Fruit fly (Drosophila melanogaster): ENCODE data around the gene CG4597.

Gene CG4597

DNA sequence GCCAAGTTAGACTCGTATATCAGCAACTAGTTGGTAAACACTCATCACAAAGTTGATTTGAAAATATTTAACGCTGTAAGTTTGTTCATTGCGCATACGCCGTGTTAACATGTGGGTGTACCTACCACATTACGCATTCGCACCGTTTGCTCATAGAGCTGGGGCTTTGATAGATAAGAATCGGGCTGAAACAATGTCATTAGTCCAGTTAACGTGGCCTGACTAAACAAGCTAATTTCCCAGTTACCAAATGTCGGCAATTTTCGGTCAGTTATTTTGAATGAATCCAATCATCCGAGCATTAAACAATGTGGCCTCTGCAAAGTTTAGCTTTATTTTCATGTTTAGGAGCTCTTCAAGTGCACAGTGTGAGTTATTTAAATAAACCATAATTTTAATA, at the start of gene CG4597:
Gene CG4597 (plus strand): TSS at position 301 of the 400 bp plus-strand sequence.
- TF ChIP-seq Sox102F (GFP tag; optimal IDR thresholded peaks at IDR 0.05) = no peak
- no peak for TF ChIP-seq fd85E (GFP tag; optimal IDR thresholded peaks at IDR 0.05)
- no peak for TF ChIP-seq cyc (GFP tag; optimal IDR thresholded peaks at IDR 0.05)
- TF ChIP-seq pdm3 (GFP tag; optimal IDR thresholded peaks at IDR 0.05) = no peak
- no peak for TF ChIP-seq eg (GFP tag; IDR thresholded peaks at IDR 0.05)
- no peak for TF ChIP-seq Blimp-1 (GFP tag; optimal IDR thresholded peaks at IDR 0.05)
- no peak for TF ChIP-seq CG15336 (GFP tag; IDR thresholded peaks at IDR 0.05)
- TF ChIP-seq Hr4 (GFP tag; optimal IDR thresholded peaks at IDR 0.05) = no peak
- TF ChIP-seq net (GFP tag; optimal IDR thresholded peaks at IDR 0.05) = no peak
- TF ChIP-seq dac (GFP tag; optimal IDR thresholded peaks at IDR 0.05) = no peak
- no peak for TF ChIP-seq CG7368 (GFP tag; optimal IDR thresholded peaks at IDR 0.05)
- no peak for TF ChIP-seq Ets96B (tag; optimal IDR thresholded peaks at IDR 0.05)
- no peak for TF ChIP-seq CG8632 (GFP tag; optimal IDR thresholded peaks at IDR 0.05)
- no peak for TF ChIP-seq fkh (GFP tag; optimal IDR thresholded peaks at IDR 0.05)

- TF ChIP-seq CG34406 (GFP tag; optimal IDR thresholded peaks at IDR 0.05) (no peak), CG3919 (GFP tag; optimal IDR thresholded peaks at IDR 0.05) (no peak), Ets21C (GFP tag; optimal IDR thresholded peaks at IDR 0.05) (no peak), Eip93F (GFP tag; optimal IDR thresholded peaks at IDR 0.05) (no peak), CG9139 (GFP tag; optimal IDR thresholded peaks at IDR 0.05) (no peak), Met (GFP tag; optimal IDR thresholded peaks at IDR 0.05) (no peak), CG1621 (tag; optimal IDR thresholded peaks at IDR 0.05) (no peak), Smox (GFP tag; optimal IDR thresholded peaks at IDR 0.05) (no peak), CG6808 (GFP tag; optimal IDR thresholded peaks at IDR 0.05) (no peak), CG10631 (GFP tag; optimal IDR thresholded peaks at IDR 0.05) (peak; percentile 26), CG11902 (GFP tag; optimal IDR thresholded peaks at IDR 0.05) (no peak), CG4318 (GFP tag; optimal IDR thresholded peaks at IDR 0.05) (no peak), vri (GFP tag; optimal IDR thresholded peaks at IDR 0.05) (no peak), Hr39 (GFP tag; optimal IDR thresholded peaks at IDR 0.05) (no peak), Hr4 (GFP tag; optimal IDR thresholded peaks at IDR 0.05) (peak; percentile 29), CG3032 (tag; optimal IDR thresholded peaks at IDR 0.05) (no peak), cyc (GFP tag; optimal IDR thresholded peaks at IDR 0.05) (no peak), Ets96B (tag; optimal IDR thresholded peaks at IDR 0.05) (no peak), fd59A (GFP tag; optimal IDR thresholded peaks at IDR 0.05) (peak; percentile 25), Hr38 (GFP tag; optimal IDR thresholded peaks at IDR 0.05) (no peak), CG15336 (GFP tag; IDR thresholded peaks at IDR 0.05) (no peak), CG6854 (GFP tag; optimal IDR thresholded peaks at IDR 0.05) (no peak), Sox14 (GFP tag; optimal IDR thresholded peaks at IDR 0.05) (peak; percentile 15), Sox102F (GFP tag; optimal IDR thresholded peaks at IDR 0.05) (no peak), achi (GFP tag; optimal IDR thresholded peaks at IDR 0.05) (peak; percentile 35), CG8119 (GFP tag; IDR thresholded peaks at IDR 0.05) (peak; percentile 52; the same call in 1 of the 3 replicates), lz (GFP tag; optimal IDR thresholded peaks at IDR 0.05) (no peak), CG7368 (GFP tag; optimal IDR thresholded peaks at IDR 0.05) (no peak), CG6163 (GFP tag; IDR thresholded peaks at IDR 0.05) (no peak; the same call in 2 of the 3 replicates), net (GFP tag; optimal IDR thresholded peaks at IDR 0.05) (peak; percentile 20), CG8319 (GFP tag; optimal IDR thresholded peaks at IDR 0.05) (no peak), acj6 (GFP tag; optimal IDR thresholded peaks at IDR 0.05) (peak; percentile 18), eg (GFP tag; IDR thresholded peaks at IDR 0.05) (no peak), topi (GFP tag; optimal IDR thresholded peaks at IDR 0.05) (no peak), OdsH (GFP tag; optimal IDR thresholded peaks at IDR 0.05) (peak; percentile 5), CG10669 (GFP tag; optimal IDR thresholded peaks at IDR 0.05) (no peak), fd85E (GFP tag; optimal IDR thresholded peaks at IDR 0.05) (no peak), Blimp-1 (GFP tag; optimal IDR thresholded peaks at IDR 0.05) (no peak), CG16779 (tag; optimal IDR thresholded peaks at IDR 0.05) (no peak), CG6792 (GFP tag; optimal IDR thresholded peaks at IDR 0.05) (no peak), Eip78C (GFP tag) (peak; percentile 85), fkh (GFP tag; optimal IDR thresholded peaks at IDR 0.05) (no peak), CG6276 (GFP tag; optimal IDR thresholded peaks at IDR 0.05) (no peak), spab (GFP tag; optimal IDR thresholded peaks at IDR 0.05) (no peak), CG11762 (GFP tag; optimal IDR thresholded peaks at IDR 0.05; ENCODE audit: insufficient read depth) (no peak), Lpt (GFP tag; optimal IDR thresholded peaks at IDR 0.05) (no peak)
Observed at dm6 chr3L:5080837-5081236, 48.5 kb upstream of the CG4597 start.
